Worm (Caenorhabditis elegans): ENCODE data around the gene C40A11.3.

C40A11.3 gene

DNA sequence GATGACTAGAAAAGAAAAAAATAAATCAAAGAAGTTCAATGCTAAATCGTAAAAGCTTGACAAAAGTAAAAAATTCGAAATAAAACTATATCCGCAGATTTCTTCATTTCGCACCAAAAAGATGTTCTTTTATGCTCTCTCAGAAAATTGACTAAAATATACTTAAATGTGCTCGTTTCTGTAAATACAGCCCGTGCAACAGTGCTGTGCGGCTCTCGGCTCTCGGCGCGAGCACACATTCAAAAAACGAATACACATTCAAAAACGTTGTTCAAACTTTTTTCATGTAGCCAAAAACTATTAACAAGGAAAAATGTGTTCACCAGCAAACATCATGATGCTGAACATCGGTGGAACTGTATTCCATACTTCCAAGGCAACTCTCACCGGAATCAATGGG lies at the start of gene C40A11.3:
C40A11.3 (plus strand) TSS at position 301 of the 400 bp plus-strand sequence.
- TF ChIP-seq ztf-4 (tag; optimal IDR thresholded peaks at IDR 0.05), result no peak
- no peak for TF ChIP-seq ceh-88 (GFP tag; IDR thresholded peaks at IDR 0.05)
- no peak for TF ChIP-seq ama-1 (optimal IDR thresholded peaks at IDR 0.05)
- no peak for TF ChIP-seq elt-2 (tag; optimal IDR thresholded peaks at IDR 0.05)
- TF ChIP-seq fkh-4 (tag; optimal IDR thresholded peaks at IDR 0.05; ENCODE audit: borderline replicate concordance), result no peak
- no peak for TF ChIP-seq nhr-12 (tag; optimal IDR thresholded peaks at IDR 0.05)
- no peak for TF ChIP-seq ceh-63 (GFP tag; optimal IDR thresholded peaks at IDR 0.05)
- no peak for TF ChIP-seq ztf-11 (tag; optimal IDR thresholded peaks at IDR 0.05)
- no peak for TF ChIP-seq nhr-71 (tag; optimal IDR thresholded peaks at IDR 0.05)
- no peak for TF ChIP-seq nhr-19 (GFP tag; conservative IDR thresholded peaks at IDR 0.05)
- no peak for TF ChIP-seq skn-1 (tag; optimal IDR thresholded peaks at IDR 0.05)
- no peak for TF ChIP-seq alr-1 (tag; optimal IDR thresholded peaks at IDR 0.05; ENCODE audit: borderline replicate concordance)
- TF ChIP-seq nhr-84 (tag; optimal IDR thresholded peaks at IDR 0.05), result no peak
- no peak for TF ChIP-seq jun-1 (tag; optimal IDR thresholded peaks at IDR 0.05)
- TF ChIP-seq C16A3.4 (tag; optimal IDR thresholded peaks at IDR 0.05), result no peak
- no peak for TF ChIP-seq zip-4 (GFP tag; optimal IDR thresholded peaks at IDR 0.05)
- TF ChIP-seq hpl-2 (GFP tag; optimal IDR thresholded peaks at IDR 0.05), result no peak

DNA sequence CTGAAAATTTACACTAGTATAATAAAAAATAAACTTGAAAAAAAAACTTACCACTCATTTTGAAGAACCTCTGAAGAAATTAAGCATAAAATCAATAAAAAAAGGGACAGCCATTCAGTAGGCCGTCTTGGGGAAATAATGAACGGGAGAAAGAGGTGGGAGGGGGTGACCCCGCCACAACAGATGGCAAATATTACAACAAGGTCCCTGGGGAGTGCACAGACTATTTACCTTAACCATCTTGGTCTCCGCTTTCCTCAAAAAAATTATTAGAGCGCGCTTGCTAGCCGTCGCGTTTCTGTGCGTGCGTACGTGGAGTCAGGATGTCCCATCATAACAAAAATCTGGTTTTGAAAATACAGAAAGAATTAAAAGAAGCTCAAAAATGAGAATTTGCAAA lies 48.9 kb upstream of the C40A11.3 start, which contains the start of gene T16A1.10:
T16A1.10 (minus strand) TSS at position 123 of the 400 bp plus-strand sequence.
- TF ChIP-seq efl-1 (optimal IDR thresholded peaks at IDR 0.05), result no peak
- peak in 1 of 2 experiments; percentile 17 for TF ChIP-seq efl-1 (GFP tag; optimal IDR thresholded peaks at IDR 0.05 in 1 of 2)
- no peak for TF ChIP-seq jun-1 (tag; optimal IDR thresholded peaks at IDR 0.05)

DNA sequence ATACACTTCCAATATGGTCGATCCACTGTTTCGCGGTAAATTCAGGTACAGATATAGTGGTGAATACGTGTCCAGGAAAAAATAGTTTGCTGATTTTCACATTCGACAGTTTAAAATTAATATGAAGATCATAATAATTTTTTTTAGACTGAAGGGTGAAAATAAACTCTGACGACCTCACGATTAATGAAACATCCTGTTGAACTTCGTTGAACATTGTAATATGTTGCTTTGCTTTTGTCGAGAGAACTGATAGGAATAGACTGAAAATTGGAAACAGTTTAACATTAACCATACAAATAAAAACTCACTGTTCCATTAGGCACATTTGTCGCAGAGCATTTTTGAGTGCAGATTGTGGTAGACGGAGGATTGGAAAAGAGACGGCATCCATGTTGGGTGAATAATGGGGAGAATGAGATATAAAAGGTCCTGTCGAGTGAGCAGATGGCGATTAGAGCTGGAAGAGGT lies 47.4 kb upstream of the C40A11.3 start, which contains the start of gene fbxb-37:
fbxb-37 (minus strand) TSS at position 421 of the 471 bp plus-strand sequence.
- no peak for TF ChIP-seq elt-2 (tag; optimal IDR thresholded peaks at IDR 0.05)
- TF ChIP-seq sup-37 (GFP tag; optimal IDR thresholded peaks at IDR 0.05), result no peak
- TF ChIP-seq ztf-11 (tag; optimal IDR thresholded peaks at IDR 0.05), result no peak
- no peak for TF ChIP-seq alr-1 (tag; optimal IDR thresholded peaks at IDR 0.05; ENCODE audit: borderline replicate concordance)
- TF ChIP-seq efl-1 (optimal IDR thresholded peaks at IDR 0.05), result no peak
- TF ChIP-seq efl-1 (GFP tag; optimal IDR thresholded peaks at IDR 0.05 in 1 of 2), result no peak
- no peak for TF ChIP-seq nhr-85 (tag)
- TF ChIP-seq tbx-2 (tag; optimal IDR thresholded peaks at IDR 0.05), result no peak
- no peak for TF ChIP-seq pag-3 (tag; optimal IDR thresholded peaks at IDR 0.05; ENCODE audit: borderline replicate concordance, insufficient read depth)
- no peak for TF ChIP-seq snpc-4 (tag; optimal IDR thresholded peaks at IDR 0.05)
- no peak for TF ChIP-seq nhr-12 (tag; optimal IDR thresholded peaks at IDR 0.05)
- TF ChIP-seq isw-1 (GFP tag; IDR thresholded peaks at IDR 0.05), result no peak
- TF ChIP-seq hlh-17 (GFP tag; optimal IDR thresholded peaks at IDR 0.05; ENCODE audit: borderline replicate concordance), result no peak

DNA sequence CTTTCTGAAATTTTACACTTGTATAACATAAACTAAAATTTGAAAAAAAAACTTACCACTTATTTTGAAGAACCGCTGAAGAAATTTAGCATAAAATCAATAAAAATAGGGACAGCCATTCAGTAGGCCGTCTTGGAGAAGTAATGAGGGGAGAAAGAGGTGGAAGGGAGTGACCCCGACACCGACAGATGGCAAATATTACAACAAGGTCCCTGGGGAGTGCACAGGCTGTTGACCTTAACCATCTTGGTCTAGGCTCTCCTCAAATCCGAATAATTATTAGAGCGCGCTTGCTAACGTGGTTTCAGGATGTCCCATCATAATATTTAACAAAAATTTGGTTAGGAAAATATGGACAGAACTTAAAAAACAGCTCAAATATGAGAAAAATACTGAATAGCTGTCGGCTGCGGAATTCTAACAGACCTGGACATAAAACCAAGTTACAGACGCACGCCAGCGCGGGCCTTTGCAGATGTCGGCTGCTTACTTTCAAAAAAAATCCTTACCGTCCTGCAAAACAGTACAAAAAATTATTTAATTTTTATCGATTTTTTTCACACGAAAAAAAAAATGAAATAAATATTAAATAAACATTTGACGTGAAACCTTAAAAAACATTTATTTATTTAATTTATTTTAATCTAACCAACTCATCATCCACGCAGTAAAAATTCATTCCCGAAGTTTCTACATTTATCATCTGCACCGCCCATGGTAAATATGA lies 45.8 kb upstream of the C40A11.3 start, which contains the start of gene T16A1.2:
T16A1.2 (plus strand) TSS at position 677 of the 727 bp plus-strand sequence.
- TF ChIP-seq nhr-85 (tag), result no peak
- TF ChIP-seq rnt-1 (tag; optimal IDR thresholded peaks at IDR 0.05), result no peak
- no peak for TF ChIP-seq aly-2 (tag; optimal IDR thresholded peaks at IDR 0.05)
- no peak for TF ChIP-seq nhr-28 (tag; optimal IDR thresholded peaks at IDR 0.05)
- no peak for TF ChIP-seq lin-35 (GFP tag; optimal IDR thresholded peaks at IDR 0.05)
- no peak for TF ChIP-seq sptf-1 (tag; optimal IDR thresholded peaks at IDR 0.05)
- no peak for TF ChIP-seq unc-62 (GFP tag; optimal IDR thresholded peaks at IDR 0.05)
- TF ChIP-seq nhr-20 (tag; optimal IDR thresholded peaks at IDR 0.05), result no peak
- TF ChIP-seq pqm-1 (tag; optimal IDR thresholded peaks at IDR 0.05), result no peak
- no peak for TF ChIP-seq blmp-1 (tag; optimal IDR thresholded peaks at IDR 0.05)
- no peak for TF ChIP-seq nhr-71 (tag; optimal IDR thresholded peaks at IDR 0.05)
- TF ChIP-seq nhr-12 (tag; optimal IDR thresholded peaks at IDR 0.05), result no peak
- TF ChIP-seq fkh-4 (tag; optimal IDR thresholded peaks at IDR 0.05; ENCODE audit: borderline replicate concordance), result no peak
- no peak for TF ChIP-seq nhr-11 (tag; optimal IDR thresholded peaks at IDR 0.05)
- TF ChIP-seq lin-13 (GFP tag; optimal IDR thresholded peaks at IDR 0.05), result no peak
- TF ChIP-seq mab-9 (GFP tag; IDR thresholded peaks at IDR 0.05), result no peak
- no peak for TF ChIP-seq lsy-2 (tag; optimal IDR thresholded peaks at IDR 0.05)
- no peak for TF ChIP-seq jun-1 (tag; optimal IDR thresholded peaks at IDR 0.05)
- no peak for TF ChIP-seq pax-3 (tag; optimal IDR thresholded peaks at IDR 0.05)
